Worm (Caenorhabditis elegans) whole organism, L4 larva: ENCODE results near the gene acs-21.
"Not testable (repeated sequence)": the region's sequence is repeated elsewhere in the genome, so short reads cannot be mapped to it uniquely, and the experiment has no call there.

Experiments
- Y75B8A.6 ChIP-seq: fragments of 200-800 bp; sonication (Bioruptor generic); IDR thresholded peaks from 2 replicates; pipeline ENCODE4 v1.3.6; 2022; ENCODE audit warnings: missing genetic modification reagents, missing genetic modification characterization, missing compliant biosample characterization
- aha-1 ChIP-seq: fragments of 150-350 bp; peaks from one replicate; lab custom pipeline; 2014; ENCODE audit warnings: missing biosample characterization, missing genetic modification characterization
- ama-1 ChIP-seq: fragments of 150-350 bp; optimal IDR thresholded peaks from 2 replicates; lab custom pipeline; 2014; ENCODE audit warnings: inconsistent platforms, mixed read lengths
- ctbp-1 ChIP-seq: fragments of 200-800 bp; sonication (Bioruptor generic); IDR thresholded peaks from 2 replicates; pipeline ENCODE4 v1.3.6; 2022; ENCODE audit warnings: missing genetic modification reagents, missing genetic modification characterization, missing compliant biosample characterization
- daf-16 ChIP-seq, 3 experiments: sonication (generic microtip); optimal IDR thresholded peaks; 2 replicates each; lab custom pipeline; 2016 to 2017; ENCODE audit warnings: missing genetic modification characterization in 3 of 3, missing genetic modification reagents in 3 of 3, mild to moderate bottlenecking in 2 of 3, missing compliant biosample characterization in 2 of 3, missing biosample characterization in 1 of 3, moderate library complexity in 1 of 3
- dmd-6 ChIP-seq: fragments of 200-800 bp; sonication (Bioruptor generic); IDR thresholded peaks from 2 replicates; pipeline ENCODE4 v1.3.6; 2022; ENCODE audit warnings: missing genetic modification reagents, missing genetic modification characterization, missing compliant biosample characterization
- dve-1 ChIP-seq: sonication (generic microtip); optimal IDR thresholded peaks from 2 replicates; lab custom pipeline; 2017; ENCODE audit warnings: antibody characterized with exemption, mild to moderate bottlenecking, missing genetic modification characterization, missing compliant biosample characterization; ENCODE audit not compliant: insufficient read depth
- egl-43 ChIP-seq: fragments of 200-800 bp; sonication (Bioruptor generic); IDR thresholded peaks from 2 replicates; pipeline ENCODE4 v1.3.6; 2022; ENCODE audit warnings: missing genetic modification reagents, missing genetic modification characterization, missing compliant biosample characterization
- hlh-11 ChIP-seq: fragments of 200-800 bp; sonication (Bioruptor generic); optimal IDR thresholded peaks from 2 replicates; lab custom pipeline; 2018; ENCODE audit warnings: mild to moderate bottlenecking, missing genetic modification characterization, missing compliant biosample characterization
- lim-7 ChIP-seq: fragments of 200-800 bp; sonication (Bioruptor generic); IDR thresholded peaks from 2 replicates; pipeline ENCODE4 v1.3.6; 2022; ENCODE audit warnings: missing genetic modification characterization, missing compliant biosample characterization
- lin-29 ChIP-seq: fragments of 200-800 bp; sonication (Bioruptor generic); IDR thresholded peaks from 2 replicates; pipeline ENCODE4 v1.3.6; 2022; ENCODE audit warnings: missing genetic modification reagents, missing genetic modification characterization, missing compliant biosample characterization
- lin-38 ChIP-seq: fragments of 200-800 bp; sonication (Bioruptor generic); IDR thresholded peaks from 2 replicates; pipeline ENCODE4 v1.3.6; 2022; ENCODE audit warnings: missing genetic modification reagents, missing genetic modification characterization, missing compliant biosample characterization
- lsy-2 ChIP-seq, 2 experiments: fragments of 150-350 bp in 1 of 2; sonication (generic microtip) in 1 of 2; optimal IDR thresholded peaks; 2 replicates each; lab custom pipeline; 2014 to 2017; ENCODE audit warnings: missing biosample characterization in 2 of 2, missing genetic modification characterization in 2 of 2
- madf-5 ChIP-seq, 2 experiments: fragments of 200-800 bp; sonication (Bioruptor generic); IDR thresholded peaks; 2 replicates each; pipeline ENCODE4 v1.3.6; 2022; ENCODE audit warnings: missing compliant biosample characterization in 2 of 2, missing genetic modification characterization in 2 of 2
- madf-9 ChIP-seq: fragments of 200-800 bp; sonication (Bioruptor generic); conservative IDR thresholded peaks from 2 replicates; pipeline ENCODE4 v1.3.6; 2022; ENCODE audit warnings: missing genetic modification reagents, missing genetic modification characterization, missing compliant biosample characterization
- nhr-237 ChIP-seq: sonication (generic microtip); optimal IDR thresholded peaks from 2 replicates; lab custom pipeline; 2017; ENCODE audit warnings: missing biosample characterization, missing genetic modification characterization
- nhr-25 ChIP-seq: sonication (generic microtip); optimal IDR thresholded peaks from 2 replicates; lab custom pipeline; 2017; ENCODE audit warnings: missing genetic modification characterization, mild to moderate bottlenecking, missing compliant biosample characterization, antibody characterized with exemption, moderate library complexity, borderline replicate concordance; ENCODE audit not compliant: insufficient read depth
- nhr-28 ChIP-seq: fragments of 150-350 bp; optimal IDR thresholded peaks from 2 replicates; lab custom pipeline; 2014; ENCODE audit warnings: missing biosample characterization, missing genetic modification characterization
- nhr-76 ChIP-seq: fragments of 150-350 bp; optimal IDR thresholded peaks from 2 replicates; lab custom pipeline; 2014; ENCODE audit warnings: missing biosample characterization, missing genetic modification characterization
- nhr-77 ChIP-seq: fragments of 150-350 bp; optimal IDR thresholded peaks from 2 replicates; lab custom pipeline; 2014; ENCODE audit warnings: missing biosample characterization, missing genetic modification characterization
- pha-4 ChIP-seq, 2 experiments: fragments of 150-350 bp in 1 of 2; fragments of 200-800 bp in 1 of 2; sonication (Bioruptor generic) in 1 of 2; IDR thresholded peaks in 1 of 2; optimal IDR thresholded peaks in 1 of 2; 2 replicates each; pipeline versions ENCODE4 v1.3.6 to Lab custom; 2014 to 2022; ENCODE audit warnings: missing genetic modification characterization in 2 of 2, missing genetic modification reagents in 2 of 2, missing biosample characterization in 1 of 2, missing compliant biosample characterization in 1 of 2
- pqm-1 ChIP-seq: sonication (generic microtip); optimal IDR thresholded peaks from 2 replicates; lab custom pipeline; 2017; ENCODE audit warnings: missing biosample characterization, missing genetic modification characterization
- set-16 ChIP-seq: fragments of 200-800 bp; sonication (Bioruptor generic); IDR thresholded peaks from 2 replicates; pipeline ENCODE4 v1.3.6; 2022; ENCODE audit warnings: missing genetic modification reagents, missing genetic modification characterization, missing compliant biosample characterization
- snpc-4 ChIP-seq: fragments of 150-350 bp; optimal IDR thresholded peaks from 2 replicates; lab custom pipeline; 2014; ENCODE audit warnings: missing biosample characterization, missing genetic modification characterization
- spr-1 ChIP-seq: sonication (generic microtip); optimal IDR thresholded peaks from 2 replicates; lab custom pipeline; 2016; ENCODE audit warnings: mild to moderate bottlenecking, missing genetic modification characterization, missing compliant biosample characterization
- unc-62 ChIP-seq, 3 experiments: fragments of 150-350 bp in 1 of 3; sonication (generic microtip); optimal IDR thresholded peaks in 2 of 3; peaks in 1 of 3; 1 replicate in 1 of 3; 2 replicates in 2 of 3; lab custom pipeline; 2014 to 2017; ENCODE audit warnings: missing biosample characterization in 3 of 3, missing genetic modification characterization in 3 of 3, missing genetic modification reagents in 3 of 3, missing genotype in 1 of 3
- vab-7 ChIP-seq: fragments of 200-800 bp; sonication (Bioruptor generic); IDR thresholded peaks from 2 replicates; pipeline ENCODE4 v1.3.6; 2022; ENCODE audit warnings: missing genetic modification reagents, missing genetic modification characterization, missing compliant biosample characterization
- zag-1 ChIP-seq: fragments of 150-350 bp; optimal IDR thresholded peaks from 2 replicates; lab custom pipeline; 2014; ENCODE audit warnings: missing biosample characterization, missing genetic modification characterization
- zfp-2 ChIP-seq: sonication (generic microtip); optimal IDR thresholded peaks from 2 replicates; lab custom pipeline; 2016; ENCODE audit warnings: mild to moderate bottlenecking, missing genetic modification characterization, missing compliant biosample characterization
- zip-2 ChIP-seq: fragments of 150-350 bp; optimal IDR thresholded peaks from 2 replicates; lab custom pipeline; 2014; ENCODE audit warnings: missing biosample characterization, missing genetic modification characterization

Gene acs-21

DNA sequence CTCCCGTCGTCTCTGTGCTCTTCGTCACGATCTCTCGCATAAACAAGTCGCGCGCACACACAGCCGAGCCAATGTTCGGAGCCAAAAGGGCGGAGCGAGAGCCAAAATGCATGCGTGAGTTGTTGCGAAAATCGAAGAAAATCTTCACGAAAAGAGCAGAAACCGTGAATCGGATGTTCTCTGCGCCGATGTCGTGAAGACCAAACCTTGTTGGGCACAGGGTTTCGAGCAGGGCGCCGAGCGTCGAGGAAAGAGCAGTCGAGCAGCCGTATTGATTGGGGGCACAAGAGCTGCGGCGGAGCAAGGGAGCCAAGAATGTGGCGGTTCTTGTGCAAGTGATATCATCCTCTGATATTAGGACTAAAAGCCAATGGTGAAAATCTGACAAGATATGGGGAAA, 42.5 kb upstream of the acs-21 start:
- TF ChIP-seq lin-38 (GFP tag; lab: Robert Waterston, UW): no peak
- no peak for TF ChIP-seq Y75B8A.6 (GFP tag; lab: Robert Waterston, UW)
- peak; percentile 72 for TF ChIP-seq set-16 (GFP tag; lab: Robert Waterston, UW)
- TF ChIP-seq snpc-4: no peak
- TF ChIP-seq daf-16 (GFP tag; optimal IDR thresholded peaks at IDR 0.05; lab: Kevin White, UChicago): no peak
- no peak for TF ChIP-seq daf-16 (tag; optimal IDR thresholded peaks at IDR 0.05; lab: Kevin White, UChicago)
- peak; percentile 83 for TF ChIP-seq aha-1 (tag; lab: Kevin White, UChicago)

DNA sequence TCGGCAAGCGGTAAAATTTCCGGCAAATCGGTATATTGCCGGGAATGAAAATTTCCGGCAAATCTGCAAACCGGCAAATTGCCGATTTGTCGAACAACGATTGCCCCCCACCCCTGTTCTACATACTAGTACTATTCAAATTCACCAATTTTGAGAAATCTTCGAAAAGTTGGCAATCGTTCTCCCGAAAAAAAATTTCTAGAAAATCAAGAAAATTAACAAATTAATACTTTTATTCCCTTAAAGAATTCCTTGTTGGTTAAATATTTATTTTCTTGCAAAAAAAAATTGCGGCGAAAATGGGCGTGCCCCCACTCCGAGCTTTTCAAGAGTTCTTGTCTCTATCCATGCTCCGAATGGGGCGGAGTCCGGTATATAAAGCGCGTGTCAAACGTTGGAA, 34.6 kb upstream of the acs-21 start, which contains the start of gene C50H11.8:
Gene C50H11.8 (plus strand): TSS at position 301 of the 400 bp plus-strand sequence.
- TF ChIP-seq spr-1 (tag; lab: Kevin White, UChicago) (no peak), dmd-6 (GFP tag; lab: Robert Waterston, UW) (no peak), nhr-77 (no peak), nhr-76 (tag; lab: Kevin White, UChicago) (no peak), hlh-11 (tag; lab: Kevin White, UChicago) (no peak), zfp-2 (tag; lab: Kevin White, UChicago) (no peak), vab-7 (GFP tag; lab: Robert Waterston, UW) (no peak), nhr-28 (tag; lab: Kevin White, UChicago) (no peak), lsy-2 (tag; optimal IDR thresholded peaks at IDR 0.05; lab: Kevin White, UChicago) (no peak), nhr-237 (no peak), zag-1 (tag; lab: Kevin White, UChicago) (no peak), pqm-1 (no peak), lim-7 (GFP tag; lab: Robert Waterston, UW) (no peak), madf-9 (GFP tag; lab: Robert Waterston, UW) (no peak), egl-43 (GFP tag; lab: Robert Waterston, UW) (no peak), nhr-25 (tag; lab: Kevin White, UChicago) (no peak), unc-62 (GFP tag; optimal IDR thresholded peaks at IDR 0.05 in 1 of 2; lab: Kevin White, UChicago) (no peak), unc-62 (tag; optimal IDR thresholded peaks at IDR 0.05; lab: Kevin White, UChicago) (no peak)

DNA sequence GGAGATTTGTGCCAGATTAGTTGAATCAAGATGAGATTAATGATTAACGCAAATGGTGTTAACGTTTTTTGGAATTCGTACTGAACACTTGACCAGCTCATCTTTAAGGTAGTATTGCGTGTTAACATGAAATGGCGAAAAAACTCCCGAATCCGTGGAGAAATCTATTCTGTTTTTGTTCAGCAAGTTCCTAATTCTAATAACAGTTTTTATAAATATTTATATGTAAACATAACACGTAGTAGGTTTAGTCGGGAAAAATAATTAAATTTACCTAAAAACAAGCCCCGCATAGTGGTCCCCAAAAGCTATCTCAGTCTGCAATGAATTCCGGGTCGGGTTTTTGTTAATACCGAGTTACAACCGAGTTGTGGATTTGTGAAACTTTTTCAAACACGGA, 29.9 kb upstream of the acs-21 start, which contains the start of gene str-244:
Gene str-244 (minus strand): TSS at position 101 of the 400 bp plus-strand sequence.
- TF ChIP-seq aha-1 (tag; lab: Kevin White, UChicago) (peak; percentile 24), ctbp-1 (no peak)

DNA sequence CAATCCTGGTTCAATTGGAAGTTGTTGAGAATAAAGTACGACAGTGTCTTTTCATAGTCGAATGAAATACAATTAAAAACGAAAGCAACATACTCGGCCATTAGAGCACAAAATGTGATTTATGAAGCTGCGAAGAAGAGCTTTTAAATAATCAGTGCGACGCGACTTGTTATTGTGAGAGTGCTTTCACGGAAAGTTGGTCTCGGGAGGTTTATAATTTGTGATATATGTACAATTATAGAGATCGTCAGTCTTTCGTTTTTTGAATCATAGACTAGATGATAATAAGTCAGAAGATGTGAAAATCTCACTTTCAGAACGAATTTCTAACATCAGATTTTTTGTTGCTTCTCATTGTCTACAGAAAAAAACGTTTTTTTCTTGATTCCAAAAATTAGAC, 26.8 kb upstream of the acs-21 start, which contains the start of gene srt-15:
Gene srt-15 (minus strand): TSS at position 101 of the 400 bp plus-strand sequence.
- TF ChIP-seq ctbp-1: no peak
- no peak for TF ChIP-seq spr-1 (tag; lab: Kevin White, UChicago)
- TF ChIP-seq lin-29 (GFP tag; lab: Robert Waterston, UW): no peak
- no peak for TF ChIP-seq pha-4 (GFP tag; IDR thresholded peaks at IDR 0.05; lab: Robert Waterston, UW)
- no peak for TF ChIP-seq pha-4 (tag; optimal IDR thresholded peaks at IDR 0.05; lab: Kevin White, UChicago)
- no peak for TF ChIP-seq zip-2 (tag; lab: Kevin White, UChicago)
- no peak for TF ChIP-seq madf-5 (GFP tag; IDR thresholded peaks at IDR 0.05; lab: Robert Waterston, UW)
- TF ChIP-seq, all 104 proteins: peak for 0

DNA sequence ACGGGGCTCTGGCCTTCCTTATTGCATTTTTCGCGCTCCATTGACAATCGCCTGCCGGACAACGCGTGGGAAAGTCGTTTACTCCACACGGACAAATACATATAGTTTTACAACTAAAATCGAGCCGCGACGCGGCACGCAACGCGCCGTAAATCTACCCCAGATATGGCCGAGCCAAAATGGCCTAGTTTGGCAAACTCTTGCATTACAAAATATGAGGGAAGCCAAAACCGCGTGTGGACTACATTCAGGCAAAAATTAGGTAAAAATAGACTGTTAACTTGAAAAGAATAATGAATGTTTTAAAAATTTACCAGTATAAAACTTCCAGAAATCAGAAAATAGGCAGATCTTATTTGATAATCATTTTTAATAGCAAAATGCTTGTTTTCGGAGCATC, 24.4 kb upstream of the acs-21 start, which contains the start of gene srt-16:
Gene srt-16 (minus strand): TSS at position 101 of the 400 bp plus-strand sequence.
- TF ChIP-seq dve-1, zfp-2, spr-1 (tag; lab: Kevin White, UChicago): not testable (repeated sequence)

DNA sequence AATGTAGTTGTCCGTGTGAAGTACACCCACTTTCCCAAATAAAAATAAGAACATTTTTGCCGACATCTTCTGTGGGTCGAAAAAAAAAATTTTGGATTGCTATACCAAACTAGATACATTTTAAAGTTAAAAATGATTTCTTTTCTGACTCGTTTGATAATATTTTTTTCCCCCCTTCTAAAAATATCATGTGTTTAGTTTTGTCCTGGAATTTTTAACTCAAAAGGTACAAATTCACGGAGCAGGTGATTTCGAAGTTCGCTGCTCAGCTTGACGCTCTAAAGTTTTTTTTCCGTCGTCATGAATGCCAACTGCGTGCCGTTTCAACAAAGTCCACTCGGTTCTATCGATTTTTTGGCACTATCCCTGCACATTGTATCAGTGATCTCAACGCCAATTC, 22.9 kb upstream of the acs-21 start, which contains the start of gene srh-185:
Gene srh-185 (plus strand): TSS at position 301 of the 400 bp plus-strand sequence.
- TF ChIP-seq unc-62 (GFP tag; optimal IDR thresholded peaks at IDR 0.05 in 1 of 2; lab: Kevin White, UChicago) (peak in 1 of 2 experiments; percentile 11), unc-62 (tag; optimal IDR thresholded peaks at IDR 0.05; lab: Kevin White, UChicago) (no peak), ama-1 (lab: Kevin White, UChicago) (no peak)
